Fruit fly (Drosophila melanogaster) whole organism, embryonic: ENCODE measurements around the gene CG15330.

Source experiments
- Ada2b ChIP-seq: fragments of 200-800 bp; sonication (Bioruptor generic); IDR thresholded peaks from 2 replicates; pipeline ENCODE4 v1.3.6; 2022; ENCODE audit warnings: missing biosample characterization, missing genetic modification characterization
- B-H1 ChIP-seq: fragments of 200-800 bp; sonication (Bioruptor generic); IDR thresholded peaks from 3 replicates; pipeline ENCODE4 v1.3.6; 2022; ENCODE audit warnings: missing biosample characterization, missing genetic modification characterization
- Bdp1 ChIP-seq: fragments of 200-800 bp; sonication (Bioruptor generic); optimal IDR thresholded peaks from 3 replicates; lab custom pipeline; 2016; ENCODE audit warnings: missing biosample characterization, missing genetic modification characterization
- Bgb ChIP-seq: fragments of 200-800 bp; sonication (Bioruptor generic); IDR thresholded peaks from 2 replicates; pipeline ENCODE4 v1.3.6; 2022; ENCODE audit warnings: missing biosample characterization, missing genetic modification characterization; ENCODE audit not compliant: partially characterized antibody
- CG10565 ChIP-seq: fragments of 200-800 bp; sonication (Bioruptor generic); optimal IDR thresholded peaks from 3 replicates; lab custom pipeline; 2016; ENCODE audit warnings: missing biosample characterization, mild to moderate bottlenecking, missing genetic modification characterization
- CG12236 ChIP-seq: fragments of 200-800 bp; sonication (Bioruptor generic); optimal IDR thresholded peaks from 2 replicates; lab custom pipeline; 2016; ENCODE audit warnings: missing biosample characterization, missing genetic modification characterization
- CG13296 ChIP-seq: fragments of 200-800 bp; sonication (Bioruptor generic); optimal IDR thresholded peaks from 3 replicates; lab custom pipeline; 2018; ENCODE audit warnings: missing biosample characterization, mild to moderate bottlenecking, missing genetic modification characterization
- CG13775 ChIP-seq: fragments of 200-800 bp; sonication (Bioruptor generic); optimal IDR thresholded peaks from 3 replicates; lab custom pipeline; 2017; ENCODE audit warnings: missing biosample characterization, mild to moderate bottlenecking, missing genetic modification characterization
- CG14667 ChIP-seq: fragments of 200-800 bp; sonication (Bioruptor generic); IDR thresholded peaks from 2 replicates; pipeline ENCODE4 v1.3.6; 2022; ENCODE audit warnings: missing biosample characterization, missing genetic modification characterization
- CG1603 ChIP-seq: fragments of 200-800 bp; sonication (Bioruptor generic); optimal IDR thresholded peaks from 2 replicates; lab custom pipeline; 2019; ENCODE audit warnings: missing biosample characterization, mild to moderate bottlenecking, missing genetic modification characterization, moderate library complexity
- CG17568 ChIP-seq: fragments of 200-800 bp; sonication (Bioruptor generic); optimal IDR thresholded peaks from 2 replicates; lab custom pipeline; 2018; ENCODE audit warnings: missing biosample characterization, mild to moderate bottlenecking, missing genetic modification characterization, moderate library complexity
- CG18011 ChIP-seq: fragments of 200-800 bp; sonication (Bioruptor generic); optimal IDR thresholded peaks from 2 replicates; lab custom pipeline; 2017; ENCODE audit warnings: missing biosample characterization, missing genetic modification characterization, mild to moderate bottlenecking, moderate library complexity, missing genotype
- CG18599 ChIP-seq: fragments of 200-800 bp; sonication (Bioruptor generic); optimal IDR thresholded peaks from 3 replicates; lab custom pipeline; 2017; ENCODE audit warnings: missing biosample characterization, missing genetic modification characterization, mild to moderate bottlenecking, moderate library complexity, missing genetic modification reagents
- CG33557 ChIP-seq: fragments of 200-800 bp; sonication (Bioruptor generic); optimal IDR thresholded peaks from 2 replicates; lab custom pipeline; 2019; ENCODE audit warnings: missing biosample characterization, mild to moderate bottlenecking, missing genetic modification characterization, moderate library complexity
- CG34224 ChIP-seq: fragments of 200-800 bp; sonication (Bioruptor generic); IDR thresholded peaks from 3 replicates; pipeline ENCODE4 v1.3.6; 2022; ENCODE audit warnings: missing biosample characterization, missing genetic modification characterization; ENCODE audit not compliant: partially characterized antibody
- CG34376 ChIP-seq: fragments of 200-800 bp; sonication (Bioruptor generic); optimal IDR thresholded peaks from 2 replicates; lab custom pipeline; 2018; ENCODE audit warnings: missing biosample characterization, mild to moderate bottlenecking, missing genetic modification characterization
- CG4730 ChIP-seq: fragments of 200-800 bp; sonication (Bioruptor generic); IDR thresholded peaks from 2 replicates; pipeline ENCODE4 v1.3.6; 2022; ENCODE audit warnings: missing biosample characterization, missing genetic modification characterization
- CG8290 ChIP-seq, 3 experiments: fragments of 200-800 bp; sonication (Bioruptor generic); optimal IDR thresholded peaks; 2 replicates each; lab custom pipeline; 2016 to 2019; ENCODE audit warnings: missing biosample characterization in 3 of 3, missing genetic modification characterization in 3 of 3, mild to moderate bottlenecking in 2 of 3, moderate library complexity in 1 of 3
- CG8388 ChIP-seq: fragments of 200-800 bp; sonication (Bioruptor generic); optimal IDR thresholded peaks from 2 replicates; lab custom pipeline; 2019; ENCODE audit warnings: missing biosample characterization, mild to moderate bottlenecking, missing genetic modification characterization, moderate library complexity
- CG8765 ChIP-seq: fragments of 200-800 bp; sonication (Bioruptor generic); IDR thresholded peaks from 2 replicates; pipeline ENCODE4 v1.3.6; 2022; ENCODE audit warnings: missing biosample characterization, missing genetic modification characterization
- D19A ChIP-seq: fragments of 200-800 bp; optimal IDR thresholded peaks from 3 replicates; lab custom pipeline; 2019; ENCODE audit warnings: missing biosample characterization, mild to moderate bottlenecking, missing genetic modification characterization, moderate library complexity
- Doc3 ChIP-seq: fragments of 200-800 bp; sonication (Bioruptor generic); IDR thresholded peaks from 3 replicates; pipeline ENCODE4 v1.3.6; 2022; ENCODE audit warnings: missing biosample characterization, missing genetic modification characterization; ENCODE audit not compliant: partially characterized antibody
- Dp ChIP-seq: fragments of 200-800 bp; sonication (Bioruptor generic); optimal IDR thresholded peaks from 2 replicates; lab custom pipeline; 2018; ENCODE audit warnings: missing biosample characterization, mild to moderate bottlenecking, missing genetic modification characterization, moderate library complexity
- E2f2 ChIP-seq: fragments of 200-800 bp; sonication (Bioruptor generic); IDR thresholded peaks from 2 replicates; pipeline ENCODE4 v1.3.6; 2022; ENCODE audit warnings: missing biosample characterization, missing genetic modification characterization
- Fer1 ChIP-seq: fragments of 200-800 bp; sonication (Bioruptor generic); optimal IDR thresholded peaks from 2 replicates; lab custom pipeline; 2017; ENCODE audit warnings: missing biosample characterization, mild to moderate bottlenecking, missing genetic modification characterization
- Fer2 ChIP-seq: fragments of 200-800 bp; sonication (Bioruptor generic); optimal IDR thresholded peaks from 2 replicates; lab custom pipeline; 2018; ENCODE audit warnings: missing biosample characterization, mild to moderate bottlenecking, missing genetic modification characterization, moderate library complexity
- Fer3 ChIP-seq: fragments of 200-800 bp; sonication (Bioruptor generic); optimal IDR thresholded peaks from 2 replicates; lab custom pipeline; 2018; ENCODE audit warnings: missing biosample characterization, mild to moderate bottlenecking, missing genetic modification characterization, moderate library complexity
- HLH4C ChIP-seq: fragments of 200-800 bp; sonication (Bioruptor generic); IDR thresholded peaks from 3 replicates; pipeline ENCODE4 v1.3.6; 2022; ENCODE audit warnings: missing biosample characterization, missing genetic modification characterization; ENCODE audit not compliant: partially characterized antibody
- Hmx ChIP-seq: fragments of 200-800 bp; sonication (Bioruptor generic); optimal IDR thresholded peaks from 2 replicates; lab custom pipeline; 2016; ENCODE audit warnings: missing biosample characterization, missing genetic modification characterization
- Jarid2 ChIP-seq: fragments of 200-800 bp; sonication (Bioruptor generic); optimal IDR thresholded peaks from 3 replicates; lab custom pipeline; 2017; ENCODE audit warnings: mild to moderate bottlenecking, missing biosample characterization, missing genetic modification reagents, missing genetic modification characterization
- Meics ChIP-seq: fragments of 200-800 bp; sonication (Bioruptor generic); optimal IDR thresholded peaks from 2 replicates; lab custom pipeline; 2017; ENCODE audit warnings: missing biosample characterization, mild to moderate bottlenecking, missing genetic modification characterization
- Neu2 ChIP-seq: fragments of 200-800 bp; sonication (Bioruptor generic); optimal IDR thresholded peaks from 3 replicates; lab custom pipeline; 2016; ENCODE audit warnings: missing biosample characterization, missing genetic modification characterization, borderline replicate concordance
- Oli ChIP-seq: fragments of 200-800 bp; sonication (Bioruptor generic); optimal IDR thresholded peaks from 2 replicates; lab custom pipeline; 2018; ENCODE audit warnings: missing biosample characterization, mild to moderate bottlenecking, missing genetic modification characterization, moderate library complexity
- Ptx1 ChIP-seq: fragments of 200-800 bp; sonication (Bioruptor generic); IDR thresholded peaks from 2 replicates; pipeline ENCODE4 v1.3.6; 2022; ENCODE audit warnings: missing biosample characterization, missing genetic modification characterization
- bcd ChIP-seq: fragments of 200-800 bp; sonication (Bioruptor generic); optimal IDR thresholded peaks from 2 replicates; lab custom pipeline; 2017; ENCODE audit warnings: missing biosample characterization, mild to moderate bottlenecking, missing genetic modification characterization
- corto ChIP-seq: fragments of 200-800 bp; sonication (Bioruptor generic); optimal IDR thresholded peaks from 2 replicates; lab custom pipeline; 2016; ENCODE audit warnings: missing biosample characterization, mild to moderate bottlenecking, missing genetic modification characterization, moderate library complexity
- ems ChIP-seq: fragments of 200-800 bp; sonication (Bioruptor generic); optimal IDR thresholded peaks from 3 replicates; lab custom pipeline; 2016; ENCODE audit warnings: missing biosample characterization, missing genetic modification characterization
- jing ChIP-seq: fragments of 200-800 bp; sonication (Bioruptor generic); optimal IDR thresholded peaks from 2 replicates; lab custom pipeline; 2018; ENCODE audit warnings: missing biosample characterization, mild to moderate bottlenecking, missing genetic modification characterization
- klu ChIP-seq: fragments of 200-800 bp; sonication (Bioruptor generic); IDR thresholded peaks from 2 replicates; pipeline ENCODE4 v1.3.6; 2022; ENCODE audit warnings: missing biosample characterization, missing genetic modification characterization
- nerfin-2 ChIP-seq: fragments of 200-800 bp; sonication (Bioruptor generic); IDR thresholded peaks from 2 replicates; pipeline ENCODE4 v1.3.6; 2022; ENCODE audit warnings: missing biosample characterization, missing genetic modification characterization; ENCODE audit not compliant: partially characterized antibody
- pho ChIP-seq: fragments of 200-800 bp; sonication (Bioruptor generic); optimal IDR thresholded peaks from 2 replicates; lab custom pipeline; 2016; ENCODE audit warnings: missing biosample characterization, missing genetic modification characterization
- phol ChIP-seq: fragments of 200-800 bp; sonication (Bioruptor generic); optimal IDR thresholded peaks from 3 replicates; lab custom pipeline; 2018; ENCODE audit warnings: missing biosample characterization, mild to moderate bottlenecking, missing genetic modification characterization, moderate library complexity
- pzg ChIP-seq: fragments of 200-800 bp; sonication (Bioruptor generic); optimal IDR thresholded peaks from 3 replicates; lab custom pipeline; 2018; ENCODE audit warnings: missing biosample characterization, mild to moderate bottlenecking, missing genetic modification characterization, moderate library complexity
- ranshi ChIP-seq: fragments of 200-800 bp; sonication (Bioruptor generic); IDR thresholded peaks from 2 replicates; pipeline ENCODE4 v1.3.6; 2022; ENCODE audit warnings: missing biosample characterization, missing genetic modification characterization
- ssp ChIP-seq: fragments of 200-800 bp; sonication (Bioruptor generic); IDR thresholded peaks from 2 replicates; pipeline ENCODE4 v1.3.6; 2022; ENCODE audit warnings: missing biosample characterization, missing genetic modification characterization
- tap ChIP-seq: fragments of 200-800 bp; optimal IDR thresholded peaks from 3 replicates; lab custom pipeline; 2019; ENCODE audit warnings: missing biosample characterization, mild to moderate bottlenecking, missing genetic modification characterization, moderate library complexity
- wdn ChIP-seq: fragments of 200-800 bp; sonication (Bioruptor generic); IDR thresholded peaks from 2 replicates; pipeline ENCODE4 v1.3.6; 2022; ENCODE audit warnings: missing biosample characterization, missing genetic modification characterization

CG15330 gene

dm6 chrX:7944772-7945722, 10.8 kb upstream of the CG15330 start (continued):
- TF ChIP-seq Neu2 (GFP tag; lab: Kevin White, UChicago) (no peak), Fer3 (tag; lab: Kevin White, UChicago) (peak; percentile 13), Ada2b (no peak), phol (tag; lab: Kevin White, UChicago) (peak; percentile 26), CG8290 (GFP tag; optimal IDR thresholded peaks at IDR 0.05; lab: Kevin White, UChicago) (no peak), CG8290 (tag; optimal IDR thresholded peaks at IDR 0.05; lab: Kevin White, UChicago) (peak in 1 of 2 experiments; percentile 58), tap (tag; lab: Kevin White, UChicago) (no peak), Bgb (GFP tag; lab: Robert Waterston, UW) (no peak), ranshi (GFP tag; lab: Robert Waterston, UW) (no peak), CG1603 (tag; lab: Kevin White, UChicago) (peak; percentile 34), E2f2 (GFP tag; lab: Robert Waterston, UW) (peak; percentile 7; the same call in 1 of the 2 replicates), CG13296 (GFP tag; lab: Kevin White, UChicago) (peak; percentile 31), HLH4C (GFP tag; lab: Robert Waterston, UW) (no peak), Hmx (GFP tag; lab: Kevin White, UChicago) (no peak), ssp (GFP tag; lab: Robert Waterston, UW) (no peak), Bdp1 (GFP tag; lab: Kevin White, UChicago) (no peak), klu (no peak), CG12236 (no peak), corto (GFP tag; lab: Kevin White, UChicago) (no peak), CG8388 (GFP tag; lab: Kevin White, UChicago) (no peak), CG34224 (no peak), CG34376 (GFP tag; lab: Kevin White, UChicago) (peak; percentile 61), Meics (GFP tag; lab: Kevin White, UChicago) (peak; percentile 35), Fer2 (tag; lab: Kevin White, UChicago) (no peak), CG18011 (GFP tag; lab: Kevin White, UChicago) (no peak), CG17568 (no peak), CG10565 (GFP tag; lab: Kevin White, UChicago) (no peak), CG4730 (GFP tag; lab: Robert Waterston, UW) (no peak), D19A (tag; lab: Kevin White, UChicago) (peak; percentile 37), wdn (GFP tag; lab: Robert Waterston, UW) (no peak), nerfin-2 (GFP tag; lab: Robert Waterston, UW) (no peak), B-H1 (GFP tag; lab: Robert Waterston, UW) (peak; percentile 13; the same call in 1 of the 3 replicates), CG33557 (GFP tag; lab: Kevin White, UChicago) (no peak), CG14667 (GFP tag; lab: Robert Waterston, UW) (no peak), jing (GFP tag; lab: Kevin White, UChicago) (no peak), Jarid2 (GFP tag; lab: Kevin White, UChicago) (no peak), CG18599 (peak; percentile 49), Doc3 (GFP tag; lab: Robert Waterston, UW) (peak; percentile 27; the same call in 1 of the 3 replicates), Ptx1 (peak; percentile 50), Fer1 (GFP tag; lab: Kevin White, UChicago) (peak; percentile 12), bcd (GFP tag; lab: Kevin White, UChicago) (no peak), CG8765 (GFP tag; lab: Robert Waterston, UW) (no peak), pho (GFP tag; lab: Kevin White, UChicago) (no peak), ems (GFP tag; lab: Kevin White, UChicago) (no peak), Dp (no peak), Oli (tag; lab: Kevin White, UChicago) (no peak), pzg (GFP tag; lab: Kevin White, UChicago) (no peak), CG13775 (no peak)
